Worm (Caenorhabditis elegans): ENCODE measurements around the gene Y41C4A.12.

DNA sequence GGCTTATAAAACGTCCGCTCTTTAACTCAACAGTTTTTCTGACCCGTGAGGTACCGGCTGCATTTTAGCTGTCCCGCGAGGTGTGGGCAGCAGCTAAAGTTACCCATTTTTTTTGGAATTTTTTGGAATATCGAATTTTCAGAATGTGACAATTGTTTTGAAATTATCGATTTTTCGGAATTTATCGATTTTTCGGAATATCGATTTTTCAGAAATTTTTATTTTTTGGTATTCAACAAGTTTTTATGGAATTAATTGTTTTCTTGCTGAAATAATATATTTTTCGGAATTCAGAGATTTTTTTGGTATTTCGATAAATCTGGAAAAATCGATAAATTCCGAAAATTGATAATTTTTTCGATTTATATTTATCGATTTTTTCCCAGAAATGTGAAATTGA lies 6.5 kb upstream of the Y41C4A.12 start:
- no peak for TF ChIP-seq W03F9.2 (tag; optimal IDR thresholded peaks at IDR 0.05)
- TF ChIP-seq him-1 (tag; optimal IDR thresholded peaks at IDR 0.05), result no peak
- no peak for TF ChIP-seq dao-5 (tag; optimal IDR thresholded peaks at IDR 0.05)

Data from whole organism, L4/young adult.